Fruit fly (Drosophila melanogaster): ENCODE data around the gene Sdic3.

The Sdic3 gene

DNA sequence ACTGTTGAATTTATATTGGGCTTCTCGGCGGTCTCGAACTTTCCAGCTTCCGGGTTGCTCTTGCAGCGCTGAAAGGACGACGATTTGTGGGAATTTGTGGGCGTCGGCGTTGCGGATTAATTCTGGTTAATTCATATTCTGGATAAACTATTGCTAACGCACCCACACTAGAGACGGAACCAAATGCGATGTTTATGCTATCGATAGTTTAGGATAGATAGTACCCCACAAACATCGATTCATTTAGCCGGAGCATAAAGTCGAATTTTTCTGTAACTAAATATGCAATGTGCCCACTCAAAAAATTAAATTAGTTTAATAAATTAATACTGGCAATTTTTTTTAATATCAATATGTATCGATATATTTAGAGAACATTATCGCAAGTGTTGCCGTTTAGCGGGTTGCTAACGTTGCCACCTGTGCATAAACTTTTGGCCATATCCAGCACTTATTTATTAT lies 34.3 kb downstream of the Sdic3 start, which contains the start of gene Rab35 (continued):
- TF ChIP-seq CG13624 (GFP tag; optimal IDR thresholded peaks at IDR 0.05) = no peak
- TF ChIP-seq Max (GFP tag; optimal IDR thresholded peaks at IDR 0.05) = peak; percentile 19
- no peak for TF ChIP-seq CG18262 (tag; optimal IDR thresholded peaks at IDR 0.05)
- no peak for TF ChIP-seq CG10979 (tag; optimal IDR thresholded peaks at IDR 0.05)

dm6 chrX:20158943-20159385 lies 35.1 kb downstream of the Sdic3 start:
- TF ChIP-seq CG4360 (GFP tag; IDR thresholded peaks at IDR 0.05) (peak; percentile 94), Gsc (GFP tag; IDR thresholded peaks at IDR 0.05) (no peak), sd (tag; optimal IDR thresholded peaks at IDR 0.05) (peak; percentile 7), Vsx1 (GFP tag; optimal IDR thresholded peaks at IDR 0.05) (peak; percentile 0), lbe (GFP tag; optimal IDR thresholded peaks at IDR 0.05) (peak; percentile 21), crp (GFP tag; optimal IDR thresholded peaks at IDR 0.05) (no peak), CG11695 (GFP tag; IDR thresholded peaks at IDR 0.05) (no peak), CG8478 (optimal IDR thresholded peaks at IDR 0.05) (peak; percentile 79), Neu2 (GFP tag; optimal IDR thresholded peaks at IDR 0.05; ENCODE audit: borderline replicate concordance) (no peak), ranshi (GFP tag; IDR thresholded peaks at IDR 0.05) (no peak), nom (GFP tag; optimal IDR thresholded peaks at IDR 0.05) (peak; percentile 50), Trl (optimal IDR thresholded peaks at IDR 0.05) (peak; percentile 73 to 86), Trl (GFP tag; optimal IDR thresholded peaks at IDR 0.05) (no peak), CG1603 (tag; optimal IDR thresholded peaks at IDR 0.05) (no peak), caup (GFP tag; optimal IDR thresholded peaks at IDR 0.05; ENCODE audit: severe bottlenecking) (no peak), CG34422 (GFP tag; IDR thresholded peaks at IDR 0.05) (peak; percentile 72; the same call in 2 of the 3 replicates), MBD-R2 (GFP tag; IDR thresholded peaks at IDR 0.05) (no peak), pfk (GFP tag; optimal IDR thresholded peaks at IDR 0.05) (no peak), mirr (GFP tag; optimal IDR thresholded peaks at IDR 0.05) (peak; percentile 25), yki (optimal IDR thresholded peaks at IDR 0.05) (peak; percentile 23), Hmr (GFP tag; optimal IDR thresholded peaks at IDR 0.05) (no peak), CG33557 (GFP tag; optimal IDR thresholded peaks at IDR 0.05) (no peak), ssp (GFP tag; IDR thresholded peaks at IDR 0.05) (no peak), Hand (GFP tag; optimal IDR thresholded peaks at IDR 0.05) (no peak), chinmo (GFP tag; IDR thresholded peaks at IDR 0.05; ENCODE audit: partially characterized antibody) (0 out of 4 replicates have a peak, but pooled peaks have one; percentile 51), CG8388 (GFP tag; optimal IDR thresholded peaks at IDR 0.05) (no peak), hbn (GFP tag; IDR thresholded peaks at IDR 0.05; ENCODE audit: partially characterized antibody) (no peak), CG14860 (GFP tag; IDR thresholded peaks at IDR 0.05; ENCODE audit: partially characterized antibody) (no peak), exex (tag; optimal IDR thresholded peaks at IDR 0.05) (peak; percentile 47), CrebB (tag; optimal IDR thresholded peaks at IDR 0.05) (no peak), oc (tag; optimal IDR thresholded peaks at IDR 0.05) (peak; percentile 45), CG9609 (GFP tag; optimal IDR thresholded peaks at IDR 0.05) (no peak), CG1832 (GFP tag; optimal IDR thresholded peaks at IDR 0.05) (peak; percentile 94), Aef1 (GFP tag; IDR thresholded peaks at IDR 0.05) (peak; percentile 71), GATAe (GFP tag; conservative IDR thresholded peaks at IDR 0.05) (peak; percentile 67), CG3065 (GFP tag; optimal IDR thresholded peaks at IDR 0.05) (no peak), Stat92E (GFP tag; optimal IDR thresholded peaks at IDR 0.05) (peak in 1 of 3 experiments; percentile 73), ttk (GFP tag; IDR thresholded peaks at IDR 0.05) (no peak), CG14667 (GFP tag; IDR thresholded peaks at IDR 0.05) (no peak), CG34376 (GFP tag; optimal IDR thresholded peaks at IDR 0.05) (peak; percentile 46), grn (GFP tag; optimal IDR thresholded peaks at IDR 0.05) (peak; percentile 71), Pdp1 (GFP tag; optimal IDR thresholded peaks at IDR 0.05) (peak in 1 of 2 experiments; percentile 87), CG5245 (GFP tag; optimal IDR thresholded peaks at IDR 0.05) (no peak), Med (GFP tag) (peak; percentile 31), CG10321 (GFP tag; IDR thresholded peaks at IDR 0.05) (peak; percentile 71)
